Fruit fly (Drosophila melanogaster) S2 (cell line): ENCODE results near the gene CG10959.

Source experiments
- CG8478 ChIP-seq: fragments of >200 bp; optimal IDR thresholded peaks from 2 replicates; lab custom pipeline; 2018
- CTCF ChIP-seq, 2 experiments: fragments of >200 bp; optimal IDR thresholded peaks; 2 replicates each; lab custom pipeline; 2018

DNA sequence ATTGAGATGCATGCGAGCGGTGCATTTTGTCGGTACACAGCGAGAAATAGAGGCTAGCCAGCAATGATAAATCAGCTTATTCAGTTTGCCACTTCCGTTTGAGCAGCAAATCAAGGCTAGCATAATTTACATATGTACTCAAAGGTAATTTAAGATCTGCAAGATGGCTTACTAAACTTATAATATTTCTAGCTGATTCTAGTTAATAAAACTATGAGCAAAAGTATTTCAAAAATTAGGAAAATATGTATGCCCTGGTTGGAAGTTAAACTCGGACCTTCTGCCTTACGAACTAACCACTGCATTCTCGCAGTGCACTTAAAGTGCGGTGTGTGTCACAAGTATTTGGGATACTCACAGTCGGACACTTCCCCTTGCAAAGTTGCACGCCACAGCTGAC lies 25.7 kb upstream of the CG10959 start:
- TF ChIP-seq CG8478 (lab: Kevin White, UChicago) (no peak), CTCF (optimal IDR thresholded peaks at IDR 0.05; lab: Kevin White, UChicago) (no peak)
